Fruit fly (Drosophila melanogaster) whole organism, embryonic: Measurements from ENCODE around the gene CG18135.

ENCODE experiments used
- B-H1 ChIP-seq: fragments of 200-800 bp; sonication (Bioruptor generic); IDR thresholded peaks from 3 replicates; pipeline ENCODE4 v1.3.6; 2022; ENCODE audit warnings: missing biosample characterization, missing genetic modification characterization
- Bgb ChIP-seq: fragments of 200-800 bp; sonication (Bioruptor generic); IDR thresholded peaks from 2 replicates; pipeline ENCODE4 v1.3.6; 2022; ENCODE audit warnings: missing biosample characterization, missing genetic modification characterization; ENCODE audit not compliant: partially characterized antibody
- CG10321 ChIP-seq: fragments of 200-800 bp; sonication (Bioruptor generic); IDR thresholded peaks from 2 replicates; pipeline ENCODE4 v1.3.6; 2022; ENCODE audit warnings: missing biosample characterization, missing genetic modification characterization
- CG12744 ChIP-seq: fragments of 200-800 bp; sonication (Bioruptor generic); optimal IDR thresholded peaks from 2 replicates; lab custom pipeline; 2016; ENCODE audit warnings: missing biosample characterization, missing genetic modification characterization
- CG13775 ChIP-seq: fragments of 200-800 bp; sonication (Bioruptor generic); optimal IDR thresholded peaks from 3 replicates; lab custom pipeline; 2017; ENCODE audit warnings: missing biosample characterization, mild to moderate bottlenecking, missing genetic modification characterization
- CG15269 ChIP-seq: fragments of 200-800 bp; sonication (Bioruptor generic); optimal IDR thresholded peaks from 2 replicates; lab custom pipeline; 2018; ENCODE audit warnings: missing biosample characterization, mild to moderate bottlenecking, missing genetic modification characterization, moderate library complexity
- CG1647 ChIP-seq: fragments of 200-800 bp; sonication (Bioruptor generic); optimal IDR thresholded peaks from 3 replicates; lab custom pipeline; 2016; ENCODE audit warnings: missing biosample characterization, missing genetic modification characterization
- CG18262 ChIP-seq: fragments of 200-800 bp; optimal IDR thresholded peaks from 3 replicates; lab custom pipeline; 2019; ENCODE audit warnings: missing biosample characterization, mild to moderate bottlenecking, missing genetic modification characterization, moderate library complexity
- CG18476 ChIP-seq: fragments of 200-800 bp; sonication (Bioruptor generic); optimal IDR thresholded peaks from 2 replicates; lab custom pipeline; 2016; ENCODE audit warnings: missing biosample characterization, mild to moderate bottlenecking, missing genetic modification characterization
- CG2712 ChIP-seq: fragments of 200-800 bp; optimal IDR thresholded peaks from 3 replicates; lab custom pipeline; 2019; ENCODE audit warnings: missing biosample characterization, mild to moderate bottlenecking, missing genetic modification characterization, moderate library complexity
- CG30431 ChIP-seq: fragments of 200-800 bp; sonication (Bioruptor generic); optimal IDR thresholded peaks from 2 replicates; lab custom pipeline; 2017; ENCODE audit warnings: missing biosample characterization, missing genetic modification characterization
- CG31388 ChIP-seq: fragments of 200-800 bp; sonication (Bioruptor generic); optimal IDR thresholded peaks from 2 replicates; lab custom pipeline; 2016; ENCODE audit warnings: missing biosample characterization, missing genetic modification characterization
- CG33213 ChIP-seq: fragments of 200-800 bp; sonication (Bioruptor generic); optimal IDR thresholded peaks from 3 replicates; lab custom pipeline; 2016; ENCODE audit warnings: missing biosample characterization, missing genetic modification characterization
- CG3995 ChIP-seq: fragments of 200-800 bp; sonication (Bioruptor generic); optimal IDR thresholded peaks from 3 replicates; lab custom pipeline; 2016; ENCODE audit warnings: missing biosample characterization, missing genetic modification characterization
- CG4328 ChIP-seq: fragments of 200-800 bp; sonication (Bioruptor generic); optimal IDR thresholded peaks from 3 replicates; lab custom pipeline; 2017; ENCODE audit warnings: missing biosample characterization, missing genetic modification reagents, missing genetic modification characterization
- CG43689 ChIP-seq: fragments of 200-800 bp; sonication (Bioruptor generic); IDR thresholded peaks from 2 replicates; pipeline ENCODE4 v1.3.6; 2022; ENCODE audit warnings: missing biosample characterization, missing genetic modification characterization
- CG4424 ChIP-seq: fragments of 200-800 bp; sonication (Bioruptor generic); optimal IDR thresholded peaks from 3 replicates; lab custom pipeline; 2016; ENCODE audit warnings: missing biosample characterization, missing genetic modification characterization
- CG4730 ChIP-seq: fragments of 200-800 bp; sonication (Bioruptor generic); IDR thresholded peaks from 2 replicates; pipeline ENCODE4 v1.3.6; 2022; ENCODE audit warnings: missing biosample characterization, missing genetic modification characterization
- CG7987 ChIP-seq: fragments of 200-800 bp; sonication (Bioruptor generic); optimal IDR thresholded peaks from 2 replicates; lab custom pipeline; 2018; ENCODE audit warnings: missing biosample characterization, mild to moderate bottlenecking, missing genetic modification characterization, moderate library complexity
- CG9727 ChIP-seq: fragments of 200-800 bp; sonication (Bioruptor generic); optimal IDR thresholded peaks from 3 replicates; lab custom pipeline; 2017; ENCODE audit warnings: missing biosample characterization, mild to moderate bottlenecking, missing genetic modification characterization
- Chrac-16 ChIP-seq: fragments of 200-800 bp; sonication (Bioruptor generic); optimal IDR thresholded peaks from 3 replicates; lab custom pipeline; 2016; ENCODE audit warnings: missing biosample characterization, missing genetic modification characterization
- Dip2 ChIP-seq: fragments of 200-800 bp; sonication (Bioruptor generic); IDR thresholded peaks from 2 replicates; pipeline ENCODE4 v1.3.6; 2022; ENCODE audit warnings: missing biosample characterization, missing genetic modification characterization
- ERR ChIP-seq: fragments of 200-800 bp; sonication (Bioruptor generic); optimal IDR thresholded peaks from 2 replicates; lab custom pipeline; 2016; ENCODE audit warnings: missing biosample characterization, missing genetic modification characterization
- Eip74EF ChIP-seq, 2 experiments: fragments of 200-800 bp in 1 of 2; fragments of >200 bp in 1 of 2; sonication (Bioruptor generic) in 1 of 2; optimal IDR thresholded peaks; 2 replicates each; lab custom pipeline; 2017 to 2019; ENCODE audit warnings: missing biosample characterization in 2 of 2, missing genetic modification characterization in 2 of 2, mild to moderate bottlenecking in 1 of 2, moderate library complexity in 1 of 2
- Hand ChIP-seq: fragments of 200-800 bp; sonication (Bioruptor generic); optimal IDR thresholded peaks from 2 replicates; lab custom pipeline; 2017; ENCODE audit warnings: mild to moderate bottlenecking, missing biosample characterization, missing genetic modification reagents, missing genetic modification characterization
- Hr51 ChIP-seq, 2 experiments: fragments of 200-800 bp; sonication (Bioruptor generic); optimal IDR thresholded peaks; 2 replicates in 1 of 2; 3 replicates in 1 of 2; lab custom pipeline; 2016 to 2018; ENCODE audit warnings: missing biosample characterization in 2 of 2, missing genetic modification characterization in 2 of 2, mild to moderate bottlenecking in 1 of 2, moderate library complexity in 1 of 2
- Med ChIP-seq: fragments of 200-800 bp; sonication (Bioruptor generic); peaks from one replicate; lab custom pipeline; 2016; ENCODE audit warnings: missing biosample characterization, missing genetic modification characterization, mild to moderate bottlenecking, inconsistent platforms, moderate library complexity
- Nf-YB ChIP-seq: fragments of 200-800 bp; sonication (Bioruptor generic); optimal IDR thresholded peaks from 3 replicates; lab custom pipeline; 2019; ENCODE audit warnings: missing biosample characterization, mild to moderate bottlenecking, missing genetic modification characterization, moderate library complexity
- Optix ChIP-seq: fragments of 200-800 bp; sonication (Bioruptor generic); IDR thresholded peaks from 3 replicates; pipeline ENCODE4 v1.3.6; 2022; ENCODE audit warnings: missing biosample characterization, missing genetic modification characterization
- Stat92E ChIP-seq, 3 experiments: fragments of >200 bp in 2 of 3; fragments of 200-800 bp in 1 of 3; sonication (Bioruptor generic) in 1 of 3; optimal IDR thresholded peaks; 2 replicates each; lab custom pipeline; 2017 to 2019; ENCODE audit warnings: missing biosample characterization in 3 of 3, missing genetic modification characterization in 3 of 3, mild to moderate bottlenecking in 1 of 3, moderate library complexity in 1 of 3
- Xrp1 ChIP-seq: fragments of 200-800 bp; sonication (Bioruptor generic); IDR thresholded peaks from 2 replicates; pipeline ENCODE4 v1.3.6; 2022; ENCODE audit warnings: missing biosample characterization, missing genetic modification characterization
- amos ChIP-seq: fragments of 200-800 bp; sonication (Bioruptor generic); IDR thresholded peaks from 2 replicates; pipeline ENCODE4 v1.3.6; 2022; ENCODE audit warnings: missing biosample characterization, missing genetic modification characterization; ENCODE audit not compliant: partially characterized antibody
- cad ChIP-seq: fragments of >200 bp; optimal IDR thresholded peaks from 2 replicates; lab custom pipeline; 2017; ENCODE audit warnings: missing biosample characterization, missing genetic modification characterization
- chif ChIP-seq, 2 experiments: fragments of 200-800 bp; sonication (Bioruptor generic); optimal IDR thresholded peaks; 3 replicates each; lab custom pipeline; 2016; ENCODE audit warnings: missing biosample characterization in 2 of 2, missing genetic modification characterization in 2 of 2
- crp ChIP-seq, 2 experiments: fragments of 200-800 bp; sonication (Bioruptor generic); optimal IDR thresholded peaks; 2 replicates in 1 of 2; 3 replicates in 1 of 2; lab custom pipeline; 2017; ENCODE audit warnings: missing biosample characterization in 2 of 2, missing genetic modification characterization in 2 of 2, mild to moderate bottlenecking in 1 of 2, moderate library complexity in 1 of 2
- danr ChIP-seq: fragments of 200-800 bp; sonication (Bioruptor generic); IDR thresholded peaks from 2 replicates; pipeline ENCODE4 v1.3.6; 2022; ENCODE audit warnings: missing biosample characterization, missing genetic modification characterization
- dmrt11E ChIP-seq: fragments of 200-800 bp; sonication (Bioruptor generic); optimal IDR thresholded peaks from 3 replicates; lab custom pipeline; 2018; ENCODE audit warnings: missing biosample characterization, mild to moderate bottlenecking, missing genetic modification characterization, moderate library complexity
- dmrt99B ChIP-seq: fragments of 200-800 bp; sonication (Bioruptor generic); optimal IDR thresholded peaks from 2 replicates; lab custom pipeline; 2018; ENCODE audit warnings: missing biosample characterization, mild to moderate bottlenecking, missing genetic modification characterization, moderate library complexity
- dysf ChIP-seq: fragments of 200-800 bp; sonication (Bioruptor generic); IDR thresholded peaks from 3 replicates; pipeline ENCODE4 v1.3.6; 2022; ENCODE audit warnings: missing biosample characterization, missing genetic modification characterization
- insv ChIP-seq, 2 experiments: fragments of 200-800 bp; sonication (Bioruptor generic); optimal IDR thresholded peaks; 3 replicates each; lab custom pipeline; 2016 to 2018; ENCODE audit warnings: missing biosample characterization in 2 of 2, missing genetic modification characterization in 2 of 2
- inv ChIP-seq: fragments of 200-800 bp; sonication (Bioruptor generic); IDR thresholded peaks from 2 replicates; pipeline ENCODE4 v1.3.6; 2022; ENCODE audit warnings: missing biosample characterization, missing genetic modification characterization; ENCODE audit not compliant: partially characterized antibody
- kni ChIP-seq: fragments of 200-800 bp; sonication (Bioruptor generic); optimal IDR thresholded peaks from 3 replicates; lab custom pipeline; 2017; ENCODE audit warnings: mild to moderate bottlenecking, missing biosample characterization, missing genetic modification reagents, missing genetic modification characterization
- knrl ChIP-seq: fragments of 200-800 bp; sonication (Bioruptor generic); IDR thresholded peaks from 3 replicates; pipeline ENCODE4 v1.3.6; 2022; ENCODE audit warnings: missing biosample characterization, missing genetic modification characterization; ENCODE audit not compliant: partially characterized antibody
- maf-S ChIP-seq: fragments of 200-800 bp; sonication (Bioruptor generic); optimal IDR thresholded peaks from 2 replicates; lab custom pipeline; 2016; ENCODE audit warnings: missing biosample characterization, missing genetic modification characterization
- nerfin-1 ChIP-seq: fragments of 200-800 bp; sonication (Bioruptor generic); optimal IDR thresholded peaks from 3 replicates; lab custom pipeline; 2019; ENCODE audit warnings: missing biosample characterization, mild to moderate bottlenecking, missing genetic modification characterization, moderate library complexity
- pita ChIP-seq: fragments of 200-800 bp; sonication (Bioruptor generic); optimal IDR thresholded peaks from 2 replicates; lab custom pipeline; 2017; ENCODE audit warnings: missing biosample characterization, mild to moderate bottlenecking, missing genetic modification characterization
- slou ChIP-seq: fragments of 200-800 bp; sonication (Bioruptor generic); optimal IDR thresholded peaks from 3 replicates; lab custom pipeline; 2016; ENCODE audit warnings: missing biosample characterization, missing genetic modification characterization
- slp2 ChIP-seq: fragments of 200-800 bp; sonication (Bioruptor generic); optimal IDR thresholded peaks from 2 replicates; lab custom pipeline; 2016; ENCODE audit warnings: missing biosample characterization, missing genetic modification characterization
- tin ChIP-seq: fragments of 200-800 bp; sonication (Bioruptor generic); optimal IDR thresholded peaks from 3 replicates; lab custom pipeline; 2016; ENCODE audit warnings: missing biosample characterization, missing genetic modification characterization
- twi ChIP-seq: fragments of 200-800 bp; optimal IDR thresholded peaks from 2 replicates; lab custom pipeline; 2019; ENCODE audit warnings: missing biosample characterization, mild to moderate bottlenecking, missing genetic modification characterization, moderate library complexity

Gene CG18135

dm6 chr3L:19040155-19040644, 42.1 kb upstream of the CG18135 start (continued):
- TF ChIP-seq CG3995 (GFP tag; lab: Kevin White, UChicago), result no peak
- no peak for TF ChIP-seq insv (GFP tag; optimal IDR thresholded peaks at IDR 0.05; lab: Kevin White, UChicago)
- no peak for TF ChIP-seq crp (GFP tag; optimal IDR thresholded peaks at IDR 0.05; lab: Kevin White, UChicago)
- no peak for TF ChIP-seq Chrac-16 (GFP tag; lab: Kevin White, UChicago)
- no peak for TF ChIP-seq Stat92E (GFP tag; optimal IDR thresholded peaks at IDR 0.05; lab: Kevin White, UChicago)
- TF ChIP-seq slp2 (GFP tag; lab: Kevin White, UChicago), result no peak
- no peak for TF ChIP-seq CG43689 (GFP tag; lab: Robert Waterston, UW)
- no peak for TF ChIP-seq inv (GFP tag; lab: Robert Waterston, UW)
- TF ChIP-seq CG13775, result no peak
- TF ChIP-seq Dip2 (GFP tag; lab: Robert Waterston, UW), result no peak
- no peak for TF ChIP-seq CG4730 (GFP tag; lab: Robert Waterston, UW)
- TF ChIP-seq knrl (GFP tag; lab: Robert Waterston, UW), result no peak
- TF ChIP-seq Bgb, result no peak
- peak; percentile 15; the same call in 1 of the 2 replicates for TF ChIP-seq amos (GFP tag; lab: Robert Waterston, UW)
- TF ChIP-seq dmrt99B (tag; lab: Kevin White, UChicago), result no peak
- peak; percentile 1 for TF ChIP-seq Hand (GFP tag; lab: Kevin White, UChicago)
- TF ChIP-seq B-H1 (GFP tag; lab: Robert Waterston, UW), result no peak
- no peak for TF ChIP-seq CG33213 (GFP tag; lab: Kevin White, UChicago)
- no peak for TF ChIP-seq CG4424 (GFP tag; lab: Kevin White, UChicago)
- TF ChIP-seq slou, result no peak
- TF ChIP-seq CG18262 (tag; lab: Kevin White, UChicago), result peak; percentile 14
- TF ChIP-seq CG15269 (tag; lab: Kevin White, UChicago), result no peak
- no peak for TF ChIP-seq chif (GFP tag; optimal IDR thresholded peaks at IDR 0.05; lab: Kevin White, UChicago)
- TF ChIP-seq Med (GFP tag; lab: Kevin White, UChicago), result peak; percentile 67
- TF ChIP-seq Optix (GFP tag; lab: Robert Waterston, UW), result no peak
- TF ChIP-seq Xrp1 (GFP tag; lab: Robert Waterston, UW), result no peak
- TF ChIP-seq Nf-YB, result no peak
- no peak for TF ChIP-seq CG1647 (GFP tag; lab: Kevin White, UChicago)
- peak; percentile 13 for TF ChIP-seq CG12744 (GFP tag; lab: Kevin White, UChicago)
- TF ChIP-seq CG30431 (GFP tag; lab: Kevin White, UChicago), result no peak
- no peak for TF ChIP-seq kni
- no peak for TF ChIP-seq Eip74EF (GFP tag; optimal IDR thresholded peaks at IDR 0.05; lab: Kevin White, UChicago)
- no peak for TF ChIP-seq maf-S (GFP tag; lab: Kevin White, UChicago)
- no peak for TF ChIP-seq twi
- no peak for TF ChIP-seq CG4328 (GFP tag; lab: Kevin White, UChicago)
- no peak for TF ChIP-seq CG18476 (GFP tag; lab: Kevin White, UChicago)
- TF ChIP-seq cad (GFP tag; lab: Kevin White, UChicago), result no peak
- no peak for TF ChIP-seq tin
- TF ChIP-seq pita (GFP tag; lab: Kevin White, UChicago), result no peak
- no peak for TF ChIP-seq CG7987 (GFP tag; lab: Kevin White, UChicago)
- no peak for TF ChIP-seq CG31388 (GFP tag; lab: Kevin White, UChicago)
- no peak for TF ChIP-seq Hr51 (GFP tag; optimal IDR thresholded peaks at IDR 0.05; lab: Kevin White, UChicago)
- TF ChIP-seq dmrt11E (tag; lab: Kevin White, UChicago), result peak; percentile 41
- no peak for TF ChIP-seq dysf (GFP tag; lab: Robert Waterston, UW)
- TF ChIP-seq ERR, result no peak
- no peak for TF ChIP-seq danr (GFP tag; lab: Robert Waterston, UW)
- peak; percentile 25 for TF ChIP-seq CG9727 (GFP tag; lab: Kevin White, UChicago)
- TF ChIP-seq nerfin-1 (tag; lab: Kevin White, UChicago), result no peak
- TF ChIP-seq CG2712, result peak; percentile 10
- no peak for TF ChIP-seq CG10321 (GFP tag; lab: Robert Waterston, UW)
